Worm (Caenorhabditis elegans): Measurements from ENCODE around the gene nspg-5.
A peak's percentile ranks its signal among the peaks of the same experiment; 100 is the strongest.

Gene nspg-5

ce11 chrX:3023552-3024183, 41.9 kb downstream of the nspg-5 start:
- TF ChIP-seq ces-1 (GFP tag; optimal IDR thresholded peaks at IDR 0.05) (peak; percentile 64), unc-39 (tag; optimal IDR thresholded peaks at IDR 0.05) (no peak), lin-32 (GFP tag; optimal IDR thresholded peaks at IDR 0.05) (no peak), hlh-1 (tag; optimal IDR thresholded peaks at IDR 0.05) (peak; percentile 78), elt-1 (tag; optimal IDR thresholded peaks at IDR 0.05; ENCODE audit: borderline replicate concordance, insufficient read depth) (no peak), nhr-76 (tag; optimal IDR thresholded peaks at IDR 0.05) (no peak)

- peak; percentile 32 for TF ChIP-seq ces-1 (GFP tag; optimal IDR thresholded peaks at IDR 0.05)
- TF ChIP-seq nhr-2 (tag; optimal IDR thresholded peaks at IDR 0.05), result no peak
Observed at ce11 chrX:3024637-3025113, 42.9 kb downstream of the nspg-5 start, which contains the start of gene aqp-7. TSS of gene aqp-7 (plus strand) at chrX:3025063.

- TF ChIP-seq unc-62 (GFP tag; optimal IDR thresholded peaks at IDR 0.05) (peak; percentile 41), mls-2 (tag; optimal IDR thresholded peaks at IDR 0.05) (no peak)
Observed at ce11 chrX:3025145-3025544, 43.3 kb downstream of the nspg-5 start.

ce11 chrX:3029030-3029429, 47.2 kb downstream of the nspg-5 start, which contains the start of gene M02F4.1:
TSS of gene M02F4.1 (minus strand) at chrX:3029130.
- TF ChIP-seq nhr-237 (tag; optimal IDR thresholded peaks at IDR 0.05) (no peak), cnd-1 (tag; optimal IDR thresholded peaks at IDR 0.05) (no peak), mls-2 (tag; optimal IDR thresholded peaks at IDR 0.05) (no peak), nhr-28 (tag; optimal IDR thresholded peaks at IDR 0.05) (no peak), sem-2 (GFP tag; optimal IDR thresholded peaks at IDR 0.05) (no peak), elt-1 (tag; optimal IDR thresholded peaks at IDR 0.05; ENCODE audit: borderline replicate concordance, insufficient read depth) (no peak), drap-1 (GFP tag; optimal IDR thresholded peaks at IDR 0.05) (no peak), snpc-4 (tag; optimal IDR thresholded peaks at IDR 0.05) (no peak), ham-2 (GFP tag; optimal IDR thresholded peaks at IDR 0.05) (no peak), unc-120 (tag; optimal IDR thresholded peaks at IDR 0.05; ENCODE audit: poor library complexity, severe bottlenecking) (no peak), nhr-2 (tag; optimal IDR thresholded peaks at IDR 0.05) (no peak), ceh-39 (tag; optimal IDR thresholded peaks at IDR 0.05) (no peak), zip-8 (tag; optimal IDR thresholded peaks at IDR 0.05) (no peak), ceh-83 (GFP tag; optimal IDR thresholded peaks at IDR 0.05) (no peak), ceh-43 (GFP tag; optimal IDR thresholded peaks at IDR 0.05) (no peak), elt-3 (tag; optimal IDR thresholded peaks at IDR 0.05) (no peak), ces-1 (GFP tag; optimal IDR thresholded peaks at IDR 0.05) (no peak), blmp-1 (tag; optimal IDR thresholded peaks at IDR 0.05) (no peak), hlh-1 (tag; optimal IDR thresholded peaks at IDR 0.05) (no peak)

ce11 chrX:3031484-3031883, 49.7 kb downstream of the nspg-5 start, which contains the start of gene clec-265:
TSS of gene clec-265 (plus strand) at chrX:3031783.
- no peak for TF ChIP-seq nhr-28 (tag; optimal IDR thresholded peaks at IDR 0.05)

- TF ChIP-seq ceh-83 (GFP tag; optimal IDR thresholded peaks at IDR 0.05), result no peak
- no peak for TF ChIP-seq nhr-2 (tag; optimal IDR thresholded peaks at IDR 0.05)
- no peak for TF ChIP-seq nhr-76 (tag; optimal IDR thresholded peaks at IDR 0.05)
- TF ChIP-seq bed-3 (GFP tag; optimal IDR thresholded peaks at IDR 0.05), result no peak
- no peak for TF ChIP-seq pha-4 (tag; optimal IDR thresholded peaks at IDR 0.05)
- no peak for TF ChIP-seq mep-1 (tag; optimal IDR thresholded peaks at IDR 0.05)
- TF ChIP-seq hlh-1 (tag; optimal IDR thresholded peaks at IDR 0.05), result no peak
- TF ChIP-seq mls-2 (tag; optimal IDR thresholded peaks at IDR 0.05), result no peak
- TF ChIP-seq drap-1 (GFP tag; optimal IDR thresholded peaks at IDR 0.05), result no peak
- TF ChIP-seq flh-1 (GFP tag; optimal IDR thresholded peaks at IDR 0.05), result no peak
- TF ChIP-seq mab-5 (tag; optimal IDR thresholded peaks at IDR 0.05), result no peak
Observed at ce11 chrX:3033492-3033891, 51.7 kb downstream of the nspg-5 start.

Data from whole organism, mixed stage, embryonic.